Fruit fly (Drosophila melanogaster) whole organism, embryonic: ENCODE results near the gene CG43221.

Experiments used
- Ada2b ChIP-seq: fragments of 200-800 bp; sonication (Bioruptor generic); IDR thresholded peaks from 2 replicates; pipeline ENCODE4 v1.3.6; 2022; ENCODE audit warnings: missing biosample characterization, missing genetic modification characterization
- Antp ChIP-seq: fragments of 200-800 bp; sonication (Bioruptor generic); optimal IDR thresholded peaks from 3 replicates; lab custom pipeline; 2016; ENCODE audit warnings: missing biosample characterization, missing genetic modification characterization
- C15 ChIP-seq: fragments of 200-800 bp; sonication (Bioruptor generic); IDR thresholded peaks from 3 replicates; pipeline ENCODE4 v1.3.6; 2022; ENCODE audit warnings: missing biosample characterization, missing genetic modification characterization
- CG10959 ChIP-seq: fragments of 200-800 bp; sonication (Bioruptor generic); IDR thresholded peaks from 2 replicates; pipeline ENCODE4 v1.3.6; 2022; ENCODE audit warnings: missing biosample characterization, missing genetic modification characterization
- CG10979 ChIP-seq: fragments of 200-800 bp; sonication (Bioruptor generic); optimal IDR thresholded peaks from 2 replicates; lab custom pipeline; 2018; ENCODE audit warnings: missing biosample characterization, mild to moderate bottlenecking, missing genetic modification characterization, moderate library complexity
- CG12236 ChIP-seq: fragments of 200-800 bp; sonication (Bioruptor generic); optimal IDR thresholded peaks from 2 replicates; lab custom pipeline; 2016; ENCODE audit warnings: missing biosample characterization, missing genetic modification characterization
- CG14014 ChIP-seq: fragments of 200-800 bp; sonication (Bioruptor generic); IDR thresholded peaks from 2 replicates; pipeline ENCODE4 v1.3.6; 2022; ENCODE audit warnings: missing biosample characterization, missing genetic modification characterization
- CG1602 ChIP-seq: fragments of 200-800 bp; sonication (Bioruptor generic); optimal IDR thresholded peaks from 3 replicates; lab custom pipeline; 2016; ENCODE audit warnings: missing biosample characterization, missing genetic modification characterization
- CG17568 ChIP-seq: fragments of 200-800 bp; sonication (Bioruptor generic); optimal IDR thresholded peaks from 2 replicates; lab custom pipeline; 2018; ENCODE audit warnings: missing biosample characterization, mild to moderate bottlenecking, missing genetic modification characterization, moderate library complexity
- CG2678 ChIP-seq: fragments of 200-800 bp; sonication (Bioruptor generic); optimal IDR thresholded peaks from 3 replicates; lab custom pipeline; 2019; ENCODE audit warnings: missing biosample characterization, mild to moderate bottlenecking, missing genetic modification characterization, moderate library complexity
- CG30403 ChIP-seq: fragments of 200-800 bp; sonication (Bioruptor generic); optimal IDR thresholded peaks from 3 replicates; lab custom pipeline; 2016; ENCODE audit warnings: missing biosample characterization, missing genetic modification characterization
- CG3281 ChIP-seq: fragments of 200-800 bp; sonication (Bioruptor generic); optimal IDR thresholded peaks from 3 replicates; lab custom pipeline; 2017; ENCODE audit warnings: missing biosample characterization, mild to moderate bottlenecking, missing genetic modification characterization
- CG3407 ChIP-seq: fragments of 200-800 bp; sonication (Bioruptor generic); optimal IDR thresholded peaks from 2 replicates; lab custom pipeline; 2018; ENCODE audit warnings: missing biosample characterization, mild to moderate bottlenecking, missing genetic modification characterization
- CG34422 ChIP-seq: fragments of 200-800 bp; sonication (Bioruptor generic); IDR thresholded peaks from 3 replicates; pipeline ENCODE4 v1.3.6; 2022; ENCODE audit warnings: missing biosample characterization, missing genetic modification characterization
- CG3726 ChIP-seq: fragments of 200-800 bp; sonication (Bioruptor generic); IDR thresholded peaks from 3 replicates; pipeline ENCODE4, ENCODE4 v1.3.6; 2022; ENCODE audit warnings: missing biosample characterization, missing genetic modification characterization
- CG4424 ChIP-seq: fragments of 200-800 bp; sonication (Bioruptor generic); optimal IDR thresholded peaks from 3 replicates; lab custom pipeline; 2016; ENCODE audit warnings: missing biosample characterization, missing genetic modification characterization
- CG5245 ChIP-seq: fragments of 200-800 bp; sonication (Bioruptor generic); optimal IDR thresholded peaks from 3 replicates; lab custom pipeline; 2016; ENCODE audit warnings: missing biosample characterization, missing genetic modification characterization
- CG6683 ChIP-seq: fragments of 200-800 bp; sonication (Bioruptor generic); optimal IDR thresholded peaks from 2 replicates; lab custom pipeline; 2017; ENCODE audit warnings: missing biosample characterization, mild to moderate bottlenecking, missing genetic modification characterization, missing genetic modification reagents
- CG7928 ChIP-seq: fragments of 200-800 bp; sonication (Bioruptor generic); optimal IDR thresholded peaks from 2 replicates; lab custom pipeline; 2017; ENCODE audit warnings: missing biosample characterization, mild to moderate bottlenecking, missing genetic modification characterization
- Chrac-16 ChIP-seq: fragments of 200-800 bp; sonication (Bioruptor generic); optimal IDR thresholded peaks from 3 replicates; lab custom pipeline; 2016; ENCODE audit warnings: missing biosample characterization, missing genetic modification characterization
- D19B ChIP-seq: fragments of 200-800 bp; sonication (Bioruptor generic); optimal IDR thresholded peaks from 2 replicates; lab custom pipeline; 2017; ENCODE audit warnings: missing biosample characterization, mild to moderate bottlenecking, missing genetic modification characterization
- E2f2 ChIP-seq: fragments of 200-800 bp; sonication (Bioruptor generic); IDR thresholded peaks from 2 replicates; pipeline ENCODE4 v1.3.6; 2022; ENCODE audit warnings: missing biosample characterization, missing genetic modification characterization
- Ets97D ChIP-seq: fragments of 200-800 bp; sonication (Bioruptor generic); optimal IDR thresholded peaks from 3 replicates; lab custom pipeline; 2016; ENCODE audit warnings: missing biosample characterization, missing genetic modification characterization
- Hmx ChIP-seq: fragments of 200-800 bp; sonication (Bioruptor generic); optimal IDR thresholded peaks from 2 replicates; lab custom pipeline; 2016; ENCODE audit warnings: missing biosample characterization, missing genetic modification characterization
- Max ChIP-seq: fragments of 200-800 bp; sonication (Bioruptor generic); optimal IDR thresholded peaks from 2 replicates; lab custom pipeline; 2016; ENCODE audit warnings: missing biosample characterization, mild to moderate bottlenecking, missing genetic modification characterization
- NFAT ChIP-seq: fragments of 200-800 bp; sonication (Bioruptor generic); IDR thresholded peaks from 2 replicates; pipeline ENCODE4 v1.3.6; 2022; ENCODE audit warnings: missing biosample characterization, missing genetic modification characterization
- Oli ChIP-seq: fragments of 200-800 bp; sonication (Bioruptor generic); optimal IDR thresholded peaks from 2 replicates; lab custom pipeline; 2018; ENCODE audit warnings: missing biosample characterization, mild to moderate bottlenecking, missing genetic modification characterization, moderate library complexity
- Optix ChIP-seq: fragments of 200-800 bp; sonication (Bioruptor generic); IDR thresholded peaks from 3 replicates; pipeline ENCODE4 v1.3.6; 2022; ENCODE audit warnings: missing biosample characterization, missing genetic modification characterization
- Pdp1 ChIP-seq, 2 experiments: fragments of 200-800 bp; sonication (Bioruptor generic); optimal IDR thresholded peaks; 3 replicates each; lab custom pipeline; 2016; ENCODE audit warnings: missing biosample characterization in 2 of 2, missing genetic modification characterization in 2 of 2, mild to moderate bottlenecking in 1 of 2, moderate library complexity in 1 of 2
- ab ChIP-seq: fragments of 200-800 bp; sonication (Bioruptor generic); optimal IDR thresholded peaks from 2 replicates; lab custom pipeline; 2016; ENCODE audit warnings: missing biosample characterization, missing genetic modification characterization
- az2 ChIP-seq: fragments of 200-800 bp; sonication (Bioruptor generic); optimal IDR thresholded peaks from 3 replicates; lab custom pipeline; 2016; ENCODE audit warnings: missing biosample characterization, missing genetic modification characterization
- chn ChIP-seq: fragments of 200-800 bp; sonication (Bioruptor generic); optimal IDR thresholded peaks from 2 replicates; lab custom pipeline; 2016; ENCODE audit warnings: missing biosample characterization, missing genetic modification characterization
- da ChIP-seq: fragments of 200-800 bp; sonication (Bioruptor generic); optimal IDR thresholded peaks from 2 replicates; lab custom pipeline; 2016; ENCODE audit warnings: missing biosample characterization, missing genetic modification characterization
- dati ChIP-seq: fragments of 200-800 bp; sonication (Bioruptor generic); IDR thresholded peaks from 2 replicates; pipeline ENCODE4 v1.3.6; 2022; ENCODE audit warnings: missing biosample characterization, missing genetic modification characterization
- dmrt11E ChIP-seq: fragments of 200-800 bp; sonication (Bioruptor generic); optimal IDR thresholded peaks from 3 replicates; lab custom pipeline; 2018; ENCODE audit warnings: missing biosample characterization, mild to moderate bottlenecking, missing genetic modification characterization, moderate library complexity
- grn ChIP-seq: fragments of 200-800 bp; sonication (Bioruptor generic); optimal IDR thresholded peaks from 3 replicates; lab custom pipeline; 2017; ENCODE audit warnings: missing biosample characterization, missing genetic modification characterization
- gsb ChIP-seq: fragments of 200-800 bp; sonication (Bioruptor generic); IDR thresholded peaks from 2 replicates; pipeline ENCODE4 v1.3.6; 2022; ENCODE audit warnings: missing biosample characterization, missing genetic modification characterization
- gt ChIP-seq: fragments of 200-800 bp; sonication (Bioruptor generic); IDR thresholded peaks from 2 replicates; pipeline ENCODE4 v1.3.6; 2022; ENCODE audit warnings: missing biosample characterization, missing genetic modification characterization
- hkb ChIP-seq, 2 experiments: fragments of 200-800 bp in 1 of 2; fragments of >200 bp in 1 of 2; sonication (Bioruptor generic) in 1 of 2; IDR thresholded peaks in 1 of 2; optimal IDR thresholded peaks in 1 of 2; 2 replicates each; pipeline versions ENCODE4 v1.3.6 to Lab custom; 2017 to 2022; ENCODE audit warnings: missing biosample characterization in 1 of 2, missing genetic modification characterization in 1 of 2
- insv ChIP-seq, 2 experiments: fragments of 200-800 bp; sonication (Bioruptor generic); optimal IDR thresholded peaks; 3 replicates each; lab custom pipeline; 2016 to 2018; ENCODE audit warnings: missing biosample characterization in 2 of 2, missing genetic modification characterization in 2 of 2
- knrl ChIP-seq: fragments of 200-800 bp; sonication (Bioruptor generic); IDR thresholded peaks from 3 replicates; pipeline ENCODE4 v1.3.6; 2022; ENCODE audit warnings: missing biosample characterization, missing genetic modification characterization; ENCODE audit not compliant: partially characterized antibody
- lbe ChIP-seq: fragments of 200-800 bp; sonication (Bioruptor generic); optimal IDR thresholded peaks from 2 replicates; lab custom pipeline; 2016; ENCODE audit warnings: missing biosample characterization, mild to moderate bottlenecking, missing genetic modification characterization
- lov ChIP-seq, 2 experiments: fragments of 200-800 bp in 1 of 2; fragments of >200 bp in 1 of 2; sonication (Bioruptor generic) in 1 of 2; IDR thresholded peaks in 1 of 2; optimal IDR thresholded peaks in 1 of 2; 2 replicates in 1 of 2; 3 replicates in 1 of 2; pipeline versions ENCODE4 v1.3.6 to Lab custom; 2017 to 2022; ENCODE audit warnings: missing biosample characterization in 1 of 2, missing genetic modification characterization in 1 of 2
- mam ChIP-seq: fragments of 200-800 bp; sonication (Bioruptor generic); optimal IDR thresholded peaks from 3 replicates; lab custom pipeline; 2016; ENCODE audit warnings: missing biosample characterization, missing genetic modification characterization
- oc ChIP-seq: fragments of 200-800 bp; sonication (Bioruptor generic); optimal IDR thresholded peaks from 2 replicates; lab custom pipeline; 2018; ENCODE audit warnings: missing biosample characterization, mild to moderate bottlenecking, missing genetic modification characterization, moderate library complexity
- org-1 ChIP-seq: fragments of 200-800 bp; sonication (Bioruptor generic); optimal IDR thresholded peaks from 2 replicates; lab custom pipeline; 2017; ENCODE audit warnings: missing biosample characterization, missing genetic modification characterization
- peb ChIP-seq: fragments of 200-800 bp; sonication (Bioruptor generic); IDR thresholded peaks from 2 replicates; pipeline ENCODE4 v1.3.6; 2022; ENCODE audit warnings: missing biosample characterization, missing genetic modification characterization
- pfk ChIP-seq: fragments of 200-800 bp; sonication (Bioruptor generic); optimal IDR thresholded peaks from 2 replicates; lab custom pipeline; 2018; ENCODE audit warnings: missing biosample characterization, mild to moderate bottlenecking, missing genetic modification characterization, moderate library complexity
- sens-2 ChIP-seq: fragments of 200-800 bp; sonication (Bioruptor generic); IDR thresholded peaks from 2 replicates; pipeline ENCODE4 v1.3.6; 2022; ENCODE audit warnings: missing biosample characterization, missing genetic modification characterization
- seq ChIP-seq: fragments of 200-800 bp; sonication (Bioruptor generic); IDR thresholded peaks from 2 replicates; pipeline ENCODE4 v1.3.6; 2022; ENCODE audit warnings: missing biosample characterization, missing genetic modification characterization
- usp ChIP-seq: fragments of >200 bp; optimal IDR thresholded peaks from 2 replicates; lab custom pipeline; 2017; ENCODE audit warnings: missing biosample characterization, missing genetic modification characterization

CG43221 gene

dm6 chr2L:17484174-17484573, 1.4 kb upstream of the CG43221 start, which contains the start of the genes GCS2beta and CG5131 (continued):
- TF ChIP-seq CG14014 (GFP tag; lab: Robert Waterston, UW) (peak; percentile 95), Hmx (GFP tag; lab: Kevin White, UChicago) (peak; percentile 86), seq (peak; percentile 91), CG3407 (GFP tag; lab: Kevin White, UChicago) (peak; percentile 78), mam (GFP tag; lab: Kevin White, UChicago) (peak; percentile 98), Ets97D (peak; percentile 92), knrl (GFP tag; lab: Robert Waterston, UW) (peak; percentile 94), CG2678 (tag; lab: Kevin White, UChicago) (peak; percentile 88), Max (GFP tag; lab: Kevin White, UChicago) (peak; percentile 95), lbe (GFP tag; lab: Kevin White, UChicago) (no peak), CG3726 (peak; percentile 87; the same call in 2 of the 3 replicates), Oli (tag; lab: Kevin White, UChicago) (peak; percentile 85), lov (optimal IDR thresholded peaks at IDR 0.05; lab: Kevin White, UChicago) (no peak), lov (GFP tag; IDR thresholded peaks at IDR 0.05; lab: Robert Waterston, UW) (peak; percentile 81; the same call in 2 of the 3 replicates), gt (GFP tag; lab: Robert Waterston, UW) (peak; percentile 75), insv (GFP tag; optimal IDR thresholded peaks at IDR 0.05; lab: Kevin White, UChicago) (peak in 1 of 2 experiments; percentile 39), peb (GFP tag; lab: Robert Waterston, UW) (peak; percentile 85), org-1 (peak; percentile 78), hkb (optimal IDR thresholded peaks at IDR 0.05; lab: Kevin White, UChicago) (peak; percentile 71), hkb (GFP tag; IDR thresholded peaks at IDR 0.05; lab: Robert Waterston, UW) (peak; percentile 93), sens-2 (GFP tag; lab: Robert Waterston, UW) (peak; percentile 77), CG10959 (GFP tag; lab: Robert Waterston, UW) (peak; percentile 67), CG30403 (GFP tag; lab: Kevin White, UChicago) (peak; percentile 96), gsb (GFP tag; lab: Robert Waterston, UW) (peak; percentile 89), C15 (GFP tag; lab: Robert Waterston, UW) (peak; percentile 84), Ada2b (GFP tag; lab: Robert Waterston, UW) (peak; percentile 94), Pdp1 (GFP tag; optimal IDR thresholded peaks at IDR 0.05; lab: Kevin White, UChicago) (peak; percentile 97 to 98), CG10979 (tag; lab: Kevin White, UChicago) (peak; percentile 78), D19B (GFP tag; lab: Kevin White, UChicago) (peak; percentile 81), usp (GFP tag; lab: Kevin White, UChicago) (no peak), chn (peak; percentile 97), Antp (peak; percentile 99), dati (GFP tag; lab: Robert Waterston, UW) (peak; percentile 62), CG5245 (GFP tag; lab: Kevin White, UChicago) (peak; percentile 89), ab (GFP tag; lab: Kevin White, UChicago) (peak; percentile 94), dmrt11E (tag; lab: Kevin White, UChicago) (peak; percentile 81), CG12236 (peak; percentile 82), NFAT (GFP tag; lab: Robert Waterston, UW) (peak; percentile 95), E2f2 (GFP tag; lab: Robert Waterston, UW) (peak; percentile 84), Optix (GFP tag; lab: Robert Waterston, UW) (peak; percentile 94), CG7928 (GFP tag; lab: Kevin White, UChicago) (peak; percentile 70), CG6683 (GFP tag; lab: Kevin White, UChicago) (peak; percentile 78), grn (no peak), az2 (GFP tag; lab: Kevin White, UChicago) (peak; percentile 93), oc (peak; percentile 74), Chrac-16 (GFP tag; lab: Kevin White, UChicago) (peak; percentile 96), CG17568 (GFP tag; lab: Kevin White, UChicago) (no peak), da (GFP tag; lab: Kevin White, UChicago) (peak; percentile 88), pfk (GFP tag; lab: Kevin White, UChicago) (no peak), CG4424 (GFP tag; lab: Kevin White, UChicago) (peak; percentile 92), CG3281 (GFP tag; lab: Kevin White, UChicago) (peak; percentile 89), CG34422 (peak; percentile 97), CG1602 (peak; percentile 92)
